Worm (Caenorhabditis elegans): ENCODE data around the gene ddx-23.

ddx-23 gene

DNA sequence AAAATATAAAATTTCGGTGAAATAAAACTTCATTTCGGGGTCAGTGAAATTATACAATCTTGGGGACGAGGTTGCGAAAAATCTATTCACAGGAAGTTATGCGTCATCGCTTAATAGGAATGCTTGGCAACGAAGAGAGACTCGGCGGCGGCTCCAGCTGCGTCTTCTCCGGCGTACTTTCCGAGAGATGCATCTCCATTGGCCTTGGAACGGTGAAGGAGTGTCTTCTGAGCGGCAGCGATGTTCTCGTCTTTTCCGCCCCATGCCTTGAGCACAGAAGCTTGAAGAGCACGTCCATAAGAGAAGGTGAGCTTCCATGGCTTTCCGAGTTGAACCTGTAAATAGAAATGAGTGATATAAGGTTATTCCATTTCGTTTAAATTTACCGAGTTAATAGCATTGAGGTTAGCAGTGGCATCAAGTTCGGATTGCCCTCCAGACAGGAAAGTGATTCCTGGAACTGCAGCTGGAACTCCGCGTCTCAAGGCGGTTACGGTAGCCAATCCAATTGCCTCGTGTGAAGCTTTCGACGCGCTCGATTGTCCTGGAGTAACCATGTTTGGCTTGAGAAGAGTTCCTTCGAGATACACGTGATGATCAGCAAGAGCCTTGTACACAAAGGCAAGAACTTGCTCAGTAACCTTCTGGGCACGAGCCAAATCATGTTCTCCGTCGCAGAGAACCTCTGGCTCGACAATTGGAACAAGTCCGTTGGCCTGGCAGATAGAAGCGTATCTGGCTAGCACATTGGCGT is 21.8 kb upstream of the ddx-23 start:
- no peak for TF ChIP-seq dpl-1 (GFP tag; optimal IDR thresholded peaks at IDR 0.05)
- TF ChIP-seq ama-1 (optimal IDR thresholded peaks at IDR 0.05): peak; percentile 51
- TF ChIP-seq ama-1 (GFP tag; optimal IDR thresholded peaks at IDR 0.05): no peak
- TF ChIP-seq ekl-4 (GFP tag; IDR thresholded peaks at IDR 0.05): 0 out of 2 replicates have a peak, but pooled peaks have one; percentile 10
- TF ChIP-seq zfh-2 (GFP tag; conservative IDR thresholded peaks at IDR 0.05): peak; percentile 54; the same call in 1 of the 2 replicates
- no peak for TF ChIP-seq nfya-1 (tag; optimal IDR thresholded peaks at IDR 0.05; ENCODE audit: borderline replicate concordance, insufficient read depth)
- TF ChIP-seq egrh-3 (GFP tag; IDR thresholded peaks at IDR 0.05): peak; percentile 28; the same call in 1 of the 2 replicates
- TF ChIP-seq pbrm-1 (GFP tag; IDR thresholded peaks at IDR 0.05): 0 out of 2 replicates have a peak, but pooled peaks have one; percentile 4
- TF ChIP-seq B0019.2 (GFP tag; conservative IDR thresholded peaks at IDR 0.05): no peak
- no peak for TF ChIP-seq B0261.1 (tag; optimal IDR thresholded peaks at IDR 0.05)

DNA sequence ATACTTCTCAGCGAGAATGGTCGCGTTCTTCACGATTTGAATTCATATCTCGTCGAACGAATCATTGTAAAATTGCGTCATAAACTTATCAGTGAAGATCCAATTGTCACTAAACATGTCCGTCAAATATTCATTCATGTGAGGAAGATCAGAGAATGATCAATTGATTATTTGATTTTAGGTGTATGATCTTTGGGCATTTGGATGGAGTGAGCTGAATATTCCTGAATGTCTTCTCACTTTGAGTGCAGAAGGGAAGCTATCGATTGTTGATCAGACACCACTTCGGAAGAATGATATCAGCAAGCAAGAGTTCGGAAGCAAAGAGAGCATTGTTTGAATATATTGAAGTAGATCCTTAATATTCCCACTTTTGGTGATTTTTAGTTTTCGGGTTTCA is 21.2 kb upstream of the ddx-23 start:
- no peak for TF ChIP-seq unc-62 (GFP tag; optimal IDR thresholded peaks at IDR 0.05)
- TF ChIP-seq madf-10 (tag; optimal IDR thresholded peaks at IDR 0.05): peak; percentile 38
- no peak for TF ChIP-seq ceh-58 (GFP tag; IDR thresholded peaks at IDR 0.05)
- no peak for TF ChIP-seq dpl-1 (GFP tag; optimal IDR thresholded peaks at IDR 0.05)
- TF ChIP-seq ztf-22 (GFP tag; optimal IDR thresholded peaks at IDR 0.05): no peak
- peak; percentile 68 for TF ChIP-seq hrde-1 (tag; optimal IDR thresholded peaks at IDR 0.05; ENCODE audit: borderline replicate concordance)
- TF ChIP-seq chd-7 (tag; optimal IDR thresholded peaks at IDR 0.05): no peak
- peak; percentile 62 for TF ChIP-seq nfyb-1 (GFP tag; IDR thresholded peaks at IDR 0.05)
- no peak for TF ChIP-seq T07F8.4 (tag; optimal IDR thresholded peaks at IDR 0.05)
- TF ChIP-seq madf-8 (GFP tag; conservative IDR thresholded peaks at IDR 0.05): no peak
- TF ChIP-seq dpff-1 (tag; optimal IDR thresholded peaks at IDR 0.05): no peak
- TF ChIP-seq B0019.2 (GFP tag; conservative IDR thresholded peaks at IDR 0.05): no peak
- no peak for TF ChIP-seq nfya-1 (tag; optimal IDR thresholded peaks at IDR 0.05; ENCODE audit: borderline replicate concordance, insufficient read depth)
- TF ChIP-seq ceh-100 (GFP tag; IDR thresholded peaks at IDR 0.05): no peak
- no peak for TF ChIP-seq ztf-18 (tag; optimal IDR thresholded peaks at IDR 0.05)
- TF ChIP-seq K12H6.12 (tag; optimal IDR thresholded peaks at IDR 0.05): no peak
- no peak for TF ChIP-seq B0035.1 (tag; optimal IDR thresholded peaks at IDR 0.05)
- peak; percentile 67 for TF ChIP-seq B0336.3 (GFP tag; IDR thresholded peaks at IDR 0.05)
- TF ChIP-seq tbp1 (GFP tag; optimal IDR thresholded peaks at IDR 0.05): peak; percentile 4
- no peak for TF ChIP-seq F49E8.2 (tag; optimal IDR thresholded peaks at IDR 0.05; ENCODE audit: insufficient read depth)
- TF ChIP-seq somi-1 (GFP tag; optimal IDR thresholded peaks at IDR 0.05): peak; percentile 57
- peak; percentile 69; the same call in 1 of the 2 replicates for TF ChIP-seq madf-3 (GFP tag; IDR thresholded peaks at IDR 0.05)
- TF ChIP-seq nhr-80 (tag; optimal IDR thresholded peaks at IDR 0.05): peak; percentile 67
- TF ChIP-seq snpc-1.3 (tag; optimal IDR thresholded peaks at IDR 0.05; ENCODE audit: insufficient read depth): no peak
- TF ChIP-seq fkh-3 (tag; optimal IDR thresholded peaks at IDR 0.05): no peak
- no peak for TF ChIP-seq ceh-91 (GFP tag; IDR thresholded peaks at IDR 0.05)
- TF ChIP-seq cebp-1 (GFP tag; IDR thresholded peaks at IDR 0.05): no peak
- TF ChIP-seq cebp-1 (tag; optimal IDR thresholded peaks at IDR 0.05): peak; percentile 21
- no peak for TF ChIP-seq attf-3 (GFP tag; conservative IDR thresholded peaks at IDR 0.05)
- TF ChIP-seq dox-1 (GFP tag; IDR thresholded peaks at IDR 0.05): no peak
- TF ChIP-seq pbrm-1 (GFP tag; IDR thresholded peaks at IDR 0.05): peak; percentile 16; the same call in 1 of the 2 replicates
- no peak for TF ChIP-seq nfya-2 (GFP tag; IDR thresholded peaks at IDR 0.05)
- no peak for TF ChIP-seq unc-130 (GFP tag; optimal IDR thresholded peaks at IDR 0.05)
- TF ChIP-seq xnd-1 (tag; optimal IDR thresholded peaks at IDR 0.05): no peak
- no peak for TF ChIP-seq hlh-26 (GFP tag; conservative IDR thresholded peaks at IDR 0.05)
- TF ChIP-seq tlf-1 (GFP tag; optimal IDR thresholded peaks at IDR 0.05): peak; percentile 41
- no peak for TF ChIP-seq attf-5 (GFP tag; optimal IDR thresholded peaks at IDR 0.05)
- no peak; the same call in 1 of the 2 replicates for TF ChIP-seq cebp-2 (GFP tag; IDR thresholded peaks at IDR 0.05)
- TF ChIP-seq Y53F4B.3 (GFP tag; IDR thresholded peaks at IDR 0.05): no peak
- no peak for TF ChIP-seq K11D2.4 (GFP tag; IDR thresholded peaks at IDR 0.05)

Measured in whole organism, young adult.